Fruit fly (Drosophila melanogaster): ENCODE data around the gene mtd.

DNA sequence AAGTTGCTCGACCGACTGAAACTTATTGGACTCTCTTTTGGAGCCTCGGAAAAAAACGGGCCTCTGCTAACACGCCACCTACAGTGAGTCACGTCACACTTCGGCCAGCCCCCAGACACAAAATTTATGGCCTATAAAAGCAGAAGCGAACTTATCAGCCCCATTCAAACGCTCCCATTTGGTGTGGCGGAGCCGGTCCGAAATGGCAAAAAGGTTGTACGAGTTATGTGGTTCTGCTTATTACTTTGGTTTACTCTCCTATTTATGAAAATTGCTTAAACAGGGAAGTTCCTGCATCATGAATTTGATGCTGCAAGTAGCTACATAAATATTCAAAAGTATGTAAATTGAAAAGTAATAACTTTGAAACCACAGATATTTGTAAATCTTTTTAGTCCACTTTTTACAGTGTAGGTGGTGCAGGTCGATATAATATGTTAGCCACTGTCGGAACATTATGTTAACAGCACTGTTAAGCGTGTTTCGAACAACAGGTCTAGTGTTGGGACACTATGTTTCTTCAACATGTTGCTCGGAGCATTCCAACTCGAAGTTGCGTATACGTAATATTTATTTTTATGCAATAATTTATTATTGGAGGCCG, 66.8 kb downstream of the mtd start:
- TF ChIP-seq h (optimal IDR thresholded peaks at IDR 0.05) = no peak
- peak; percentile 66 for TF ChIP-seq psq (optimal IDR thresholded peaks at IDR 0.05)
- no peak for TF ChIP-seq insv (optimal IDR thresholded peaks at IDR 0.05)

All from Kc167 (cell line).